Worm (Caenorhabditis elegans) whole organism, midembryonic: ENCODE results near the gene frpr-21.

Experiments used
- T22C8.4 ChIP-seq: fragments of 200-800 bp; sonication (Bioruptor generic); IDR thresholded peaks from 2 replicates; pipeline ENCODE4 v1.3.6; 2022; ENCODE audit warnings: missing genetic modification characterization, missing compliant biosample characterization
- flt-1 ChIP-seq: fragments of 200-800 bp; sonication (Bioruptor generic); IDR thresholded peaks from 2 replicates; pipeline ENCODE4 v1.3.6; 2022; ENCODE audit warnings: missing genetic modification characterization, missing compliant biosample characterization
- klf-2 ChIP-seq: fragments of 200-800 bp; sonication (Bioruptor generic); conservative IDR thresholded peaks from 2 replicates; pipeline ENCODE4 v1.3.6; 2022; ENCODE audit warnings: missing genetic modification reagents, missing genetic modification characterization, missing compliant biosample characterization
- ref-1 ChIP-seq: fragments of 200-800 bp; sonication (Bioruptor generic); conservative IDR thresholded peaks from 2 replicates; pipeline ENCODE4 v1.3.6; 2022; ENCODE audit warnings: missing genetic modification reagents, missing genetic modification characterization, missing compliant biosample characterization

DNA sequence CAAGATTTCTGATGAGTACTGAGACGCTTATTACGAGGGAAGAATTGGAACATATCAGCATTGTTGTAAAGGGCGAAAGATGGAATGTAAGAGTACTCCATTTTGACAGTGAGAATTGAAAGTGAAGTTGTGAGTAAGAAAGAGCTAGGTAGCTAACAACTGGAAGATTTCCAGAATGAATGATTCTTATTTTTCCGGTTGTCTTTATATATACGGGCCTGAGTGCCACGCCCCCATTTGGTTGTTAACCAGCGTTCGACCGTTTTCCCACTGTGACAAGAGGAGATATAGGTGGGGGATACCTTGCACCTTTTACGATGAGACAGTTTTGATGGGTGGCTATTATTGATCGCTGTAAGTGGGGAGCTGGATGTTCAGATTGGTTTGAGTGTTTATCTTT lies 49.4 kb upstream of the frpr-21 start, which contains the start of gene ZK666.1:
- TF ChIP-seq ref-1 (GFP tag; lab: Robert Waterston, UW) = no peak
- no peak for TF ChIP-seq klf-2 (GFP tag; lab: Robert Waterston, UW)
- no peak for TF ChIP-seq flt-1 (GFP tag; lab: Robert Waterston, UW)
- TF ChIP-seq T22C8.4 (GFP tag; lab: Robert Waterston, UW) = no peak
